Worm (Caenorhabditis elegans) whole organism, L1 larva: ENCODE measurements around the gene srg-17.

Experiments used
- C04F5.9 ChIP-seq: sonication (generic microtip); optimal IDR thresholded peaks from 2 replicates; lab custom pipeline; 2016; ENCODE audit warnings: missing genetic modification characterization, missing compliant biosample characterization
- C16A3.4 ChIP-seq: fragments of 150-350 bp; optimal IDR thresholded peaks from 2 replicates; lab custom pipeline; 2014; ENCODE audit warnings: missing biosample characterization, missing genetic modification characterization
- C34B4.2 ChIP-seq: sonication (generic microtip); optimal IDR thresholded peaks from 2 replicates; lab custom pipeline; 2017; ENCODE audit warnings: mild to moderate bottlenecking, missing genetic modification characterization, missing compliant biosample characterization
- F16B12.6 ChIP-seq: fragments of 150-350 bp; optimal IDR thresholded peaks from 2 replicates; lab custom pipeline; 2014; ENCODE audit warnings: missing biosample characterization, missing genetic modification characterization
- aha-1 ChIP-seq: fragments of 150-350 bp; optimal IDR thresholded peaks from 2 replicates; lab custom pipeline; 2014; ENCODE audit warnings: missing biosample characterization, missing genetic modification characterization
- alr-1 ChIP-seq: fragments of 200-800 bp; sonication (Bioruptor generic); optimal IDR thresholded peaks from 2 replicates; lab custom pipeline; 2018; ENCODE audit warnings: borderline replicate concordance, mild to moderate bottlenecking, missing genetic modification characterization, missing compliant biosample characterization
- ceh-63 ChIP-seq: fragments of 200-800 bp; sonication (Bioruptor generic); optimal IDR thresholded peaks from 2 replicates; lab custom pipeline; 2018; ENCODE audit warnings: mild to moderate bottlenecking, missing genetic modification characterization, missing compliant biosample characterization
- ceh-8 ChIP-seq: fragments of 200-800 bp; sonication (Bioruptor generic); optimal IDR thresholded peaks from 2 replicates; lab custom pipeline; 2018; ENCODE audit warnings: mild to moderate bottlenecking, missing genetic modification characterization, moderate library complexity, missing compliant biosample characterization
- efl-1 ChIP-seq, 4 experiments: fragments of 150-350 bp; optimal IDR thresholded peaks in 3 of 4; peaks in 1 of 4; 1 replicate in 1 of 4; 2 replicates in 3 of 4; lab custom pipeline; 2014; ENCODE audit warnings: missing biosample characterization in 2 of 4, missing genetic modification characterization in 2 of 4, missing genetic modification reagents in 2 of 4
- efl-3 ChIP-seq: fragments of 200-800 bp; sonication (Bioruptor generic); optimal IDR thresholded peaks from 2 replicates; lab custom pipeline; 2018; ENCODE audit warnings: mild to moderate bottlenecking, missing genetic modification characterization, missing compliant biosample characterization
- egl-27 ChIP-seq, 2 experiments: fragments of 150-350 bp in 1 of 2; sonication (generic microtip); optimal IDR thresholded peaks; 3 replicates each; lab custom pipeline; 2017 to 2018; ENCODE audit warnings: missing biosample characterization in 2 of 2, missing genetic modification characterization in 2 of 2, missing genetic modification reagents in 2 of 2
- elt-2 ChIP-seq: sonication (generic microtip); optimal IDR thresholded peaks from 2 replicates; lab custom pipeline; 2016; ENCODE audit warnings: missing genetic modification characterization, mild to moderate bottlenecking, inconsistent platforms, missing compliant biosample characterization, missing genetic modification reagents
- ets-5 ChIP-seq: fragments of 200-800 bp; sonication (Bioruptor generic); IDR thresholded peaks from 2 replicates; pipeline ENCODE4 v1.3.6; 2022; ENCODE audit warnings: missing genetic modification characterization, missing compliant biosample characterization
- fkh-4 ChIP-seq: sonication (generic microtip); optimal IDR thresholded peaks from 2 replicates; lab custom pipeline; 2016; ENCODE audit warnings: missing compliant biosample characterization, missing genetic modification characterization, borderline replicate concordance
- fos-1 ChIP-seq: fragments of 150-350 bp; optimal IDR thresholded peaks from 2 replicates; lab custom pipeline; 2014; ENCODE audit warnings: missing biosample characterization, missing genetic modification characterization
- hlh-17 ChIP-seq: fragments of 200-800 bp; sonication (Bioruptor generic); optimal IDR thresholded peaks from 2 replicates; lab custom pipeline; 2018; ENCODE audit warnings: missing genetic modification characterization, mild to moderate bottlenecking, missing compliant biosample characterization, moderate library complexity, borderline replicate concordance
- hlh-4 ChIP-seq: sonication (generic microtip); optimal IDR thresholded peaks from 2 replicates; lab custom pipeline; 2016; ENCODE audit warnings: mild to moderate bottlenecking, missing genetic modification characterization, missing compliant biosample characterization
- hpl-2 ChIP-seq: fragments of 150-350 bp; optimal IDR thresholded peaks from 2 replicates; lab custom pipeline; 2014; ENCODE audit warnings: missing biosample characterization, missing genetic modification reagents, missing genetic modification characterization
- irx-1 ChIP-seq: sonication (generic microtip); optimal IDR thresholded peaks from 2 replicates; lab custom pipeline; 2016; ENCODE audit warnings: missing genetic modification characterization, missing compliant biosample characterization
- jun-1 ChIP-seq: fragments of 150-350 bp; optimal IDR thresholded peaks from 2 replicates; lab custom pipeline; 2014; ENCODE audit warnings: missing biosample characterization, missing genetic modification reagents, missing genetic modification characterization
- lin-13 ChIP-seq: fragments of 150-350 bp; optimal IDR thresholded peaks from 2 replicates; lab custom pipeline; 2014; ENCODE audit warnings: missing biosample characterization, missing genetic modification reagents, missing genetic modification characterization
- mab-9 ChIP-seq: fragments of 200-800 bp; sonication (Bioruptor generic); IDR thresholded peaks from 2 replicates; pipeline ENCODE4 v1.3.6; 2022; ENCODE audit warnings: missing genetic modification reagents, missing genetic modification characterization, missing compliant biosample characterization
- nhr-11 ChIP-seq: fragments of 150-350 bp; optimal IDR thresholded peaks from 2 replicates; lab custom pipeline; 2014; ENCODE audit warnings: missing biosample characterization, missing genetic modification characterization
- nhr-12 ChIP-seq: sonication (generic microtip); optimal IDR thresholded peaks from 2 replicates; lab custom pipeline; 2017; ENCODE audit warnings: missing biosample characterization, missing genetic modification characterization
- rnt-1 ChIP-seq: sonication (generic microtip); optimal IDR thresholded peaks from 2 replicates; lab custom pipeline; 2016; ENCODE audit warnings: mild to moderate bottlenecking, missing genetic modification characterization, moderate library complexity, missing compliant biosample characterization
- snpc-4 ChIP-seq: fragments of 150-350 bp; optimal IDR thresholded peaks from 2 replicates; lab custom pipeline; 2014; ENCODE audit warnings: missing biosample characterization, missing genetic modification characterization
- snu-23 ChIP-seq: sonication (generic microtip); optimal IDR thresholded peaks from 2 replicates; lab custom pipeline; 2016; ENCODE audit warnings: missing genetic modification characterization, missing compliant biosample characterization
- sup-37 ChIP-seq: fragments of 200-800 bp; sonication (Bioruptor generic); optimal IDR thresholded peaks from 2 replicates; lab custom pipeline; 2018; ENCODE audit warnings: mild to moderate bottlenecking, missing genetic modification characterization, missing compliant biosample characterization
- swsn-7 ChIP-seq: sonication (generic microtip); optimal IDR thresholded peaks from 2 replicates; lab custom pipeline; 2016; ENCODE audit warnings: missing genetic modification characterization, missing compliant biosample characterization
- tbx-2 ChIP-seq: sonication (generic microtip); optimal IDR thresholded peaks from 2 replicates; lab custom pipeline; 2016; ENCODE audit warnings: missing genetic modification characterization, missing compliant biosample characterization
- tlp-1 ChIP-seq: fragments of 150-350 bp; optimal IDR thresholded peaks from 2 replicates; lab custom pipeline; 2014; ENCODE audit warnings: missing biosample characterization, missing genetic modification characterization
- unc-30 ChIP-seq: sonication (generic microtip); optimal IDR thresholded peaks from 2 replicates; lab custom pipeline; 2017; ENCODE audit warnings: missing biosample characterization, missing genetic modification characterization
- unc-62 ChIP-seq: fragments of 150-350 bp; optimal IDR thresholded peaks from 2 replicates; lab custom pipeline; 2014; ENCODE audit warnings: missing biosample characterization, missing genetic modification reagents, missing genetic modification characterization
- unc-86 ChIP-seq: sonication (generic microtip); optimal IDR thresholded peaks from 2 replicates; lab custom pipeline; 2016; ENCODE audit warnings: missing genetic modification characterization, missing compliant biosample characterization
- vab-15 ChIP-seq: sonication (generic microtip); optimal IDR thresholded peaks from 2 replicates; lab custom pipeline; 2017; ENCODE audit warnings: missing genotype, mild to moderate bottlenecking, missing genetic modification characterization, missing compliant biosample characterization
- zip-4 ChIP-seq: fragments of 200-800 bp; sonication (Bioruptor generic); optimal IDR thresholded peaks from 2 replicates; lab custom pipeline; 2018; ENCODE audit warnings: mild to moderate bottlenecking, missing genetic modification characterization, moderate library complexity, missing compliant biosample characterization
- ztf-11 ChIP-seq, 2 experiments: sonication (generic microtip); optimal IDR thresholded peaks; 2 replicates each; lab custom pipeline; 2016 to 2017; ENCODE audit warnings: missing genetic modification characterization in 2 of 2, missing biosample characterization in 1 of 2, missing compliant biosample characterization in 1 of 2

Gene srg-17

DNA sequence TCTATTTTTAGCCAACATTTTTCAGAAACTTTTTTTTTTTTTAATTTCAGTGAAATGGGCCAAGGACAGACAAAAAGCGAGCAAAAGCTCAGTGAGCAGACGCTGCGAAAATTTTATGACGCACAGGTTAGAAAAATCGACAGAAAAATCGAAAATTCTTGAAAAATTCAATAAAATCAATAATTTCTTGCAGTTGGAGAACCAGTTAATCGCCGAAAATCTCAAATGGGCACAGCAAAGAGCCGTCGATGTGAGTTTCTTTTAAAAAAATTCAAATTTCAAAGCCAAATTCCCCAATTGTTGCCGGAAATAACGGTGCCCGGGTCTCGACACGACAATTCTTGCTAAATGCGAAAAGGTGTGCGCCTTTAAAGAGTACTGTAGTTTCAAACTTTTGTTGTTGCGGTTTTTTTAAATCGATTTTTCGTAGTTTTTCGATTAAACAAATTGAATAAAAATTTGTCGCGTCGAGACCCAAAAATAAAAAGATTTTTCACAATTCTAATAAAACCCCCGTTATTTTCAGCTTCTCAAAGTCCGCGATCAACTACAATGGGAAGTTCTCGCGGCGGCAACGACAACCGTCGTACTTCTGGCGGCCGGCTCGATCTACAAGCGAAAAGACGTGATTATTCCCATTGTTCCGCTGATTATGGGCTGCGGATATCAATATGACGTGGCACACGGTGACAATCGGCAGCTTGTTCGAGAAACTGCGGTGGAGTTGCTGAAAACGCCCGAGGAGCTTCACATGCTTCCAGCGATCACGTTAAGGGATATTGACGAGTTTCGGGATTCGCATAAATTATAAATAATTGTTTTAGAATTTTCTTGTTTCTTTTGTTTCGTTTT lies 12.7 kb upstream of the srg-17 start, which contains the start of gene tag-280:
Gene tag-280 (plus strand): TSS at position 51 of the 852 bp plus-strand sequence.
- no peak for TF ChIP-seq efl-1 (optimal IDR thresholded peaks at IDR 0.05; lab: Kevin White, UChicago)
- peak in 1 of 2 experiments; percentile 59 for TF ChIP-seq efl-1 (GFP tag; optimal IDR thresholded peaks at IDR 0.05 in 1 of 2; lab: Kevin White, UChicago)
- no peak for TF ChIP-seq hlh-4
- TF ChIP-seq, all 84 proteins: peak for 1

ce11 chrII:12462244-12462643 lies 11.3 kb upstream of the srg-17 start, which contains the start of gene F15A4.2:
TSS of gene F15A4.2 (plus strand) at chrII:12462544.
- no peak for TF ChIP-seq aha-1
- no peak for TF ChIP-seq rnt-1 (tag; lab: Kevin White, UChicago)
- no peak for TF ChIP-seq jun-1 (tag; lab: Kevin White, UChicago)
- no peak for TF ChIP-seq efl-3
- no peak for TF ChIP-seq unc-86 (tag; lab: Kevin White, UChicago)
- TF ChIP-seq C34B4.2 (tag; lab: Kevin White, UChicago): no peak
- no peak for TF ChIP-seq zip-4
- no peak for TF ChIP-seq mab-9
- no peak for TF ChIP-seq hpl-2 (GFP tag; lab: Kevin White, UChicago)
- TF ChIP-seq swsn-7 (tag; lab: Kevin White, UChicago): no peak
- TF ChIP-seq C16A3.4 (tag; lab: Kevin White, UChicago): no peak
- TF ChIP-seq fos-1 (tag; lab: Kevin White, UChicago): no peak
- TF ChIP-seq nhr-12: no peak
- TF ChIP-seq, all 84 proteins: peak for 0

DNA sequence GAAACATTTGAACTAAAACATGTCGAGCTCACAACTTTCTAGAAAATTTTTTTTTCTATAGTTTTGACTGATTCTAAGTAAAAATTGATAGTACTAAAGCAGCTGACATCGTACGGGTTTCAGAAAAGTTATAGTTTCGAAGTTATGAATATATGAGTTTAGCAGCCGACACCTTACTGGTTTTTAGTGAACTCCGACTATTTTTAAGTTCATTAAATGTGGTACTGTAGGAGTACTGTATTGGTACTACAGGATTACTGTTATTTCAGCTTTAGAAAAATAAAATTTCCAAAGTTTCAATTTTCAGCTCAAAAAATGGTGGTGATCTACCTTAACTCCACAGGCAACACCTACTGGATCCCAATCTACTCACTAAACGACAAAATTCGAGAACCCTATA lies 7.9 kb upstream of the srg-17 start, which contains the start of gene sre-37:
Gene sre-37 (plus strand): TSS at position 301 of the 400 bp plus-strand sequence.
- no peak for TF ChIP-seq nhr-11
- TF ChIP-seq vab-15 (tag; lab: Kevin White, UChicago): no peak
- TF ChIP-seq tlp-1 (tag; lab: Kevin White, UChicago): no peak
- no peak for TF ChIP-seq egl-27 (tag; optimal IDR thresholded peaks at IDR 0.05; lab: Kevin White, UChicago)
- TF ChIP-seq C04F5.9: no peak
- no peak for TF ChIP-seq fkh-4
- no peak for TF ChIP-seq snu-23 (GFP tag; lab: Kevin White, UChicago)
- no peak for TF ChIP-seq tbx-2
- no peak for TF ChIP-seq irx-1 (tag; lab: Kevin White, UChicago)

DNA sequence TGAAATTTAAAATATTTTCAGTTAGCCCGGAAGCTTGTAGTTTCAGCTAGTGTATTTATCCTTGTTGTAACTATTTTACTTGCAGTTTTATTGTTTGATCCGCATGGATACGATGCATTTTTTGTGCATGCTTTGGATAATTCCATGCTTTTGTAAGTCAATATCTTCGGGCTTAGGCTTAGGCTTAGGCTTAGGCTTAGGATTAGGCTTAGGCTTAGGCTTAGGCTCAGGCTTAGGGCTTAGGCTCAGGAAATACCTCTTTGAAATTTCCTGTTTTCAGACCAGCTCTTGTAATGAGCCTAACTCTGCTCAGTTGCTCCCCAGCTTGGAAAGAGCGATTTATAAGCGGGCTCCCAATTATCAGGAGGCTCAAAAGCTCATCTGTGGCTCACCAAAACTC lies 6.5 kb upstream of the srg-17 start, which contains the start of gene srg-16:
Gene srg-16 (plus strand): TSS at position 87 of the 400 bp plus-strand sequence.
- no peak for TF ChIP-seq alr-1 (tag; lab: Kevin White, UChicago)
- no peak for TF ChIP-seq sup-37 (GFP tag; lab: Kevin White, UChicago)
- no peak for TF ChIP-seq egl-27 (tag; optimal IDR thresholded peaks at IDR 0.05; lab: Kevin White, UChicago)
- TF ChIP-seq C16A3.4 (tag; lab: Kevin White, UChicago): no peak
- TF ChIP-seq elt-2 (tag; lab: Kevin White, UChicago): no peak
- no peak for TF ChIP-seq ets-5 (GFP tag; lab: Robert Waterston, UW)
- TF ChIP-seq fos-1 (tag; lab: Kevin White, UChicago): no peak
- no peak for TF ChIP-seq ceh-8 (GFP tag; lab: Kevin White, UChicago)
- TF ChIP-seq unc-30 (tag; lab: Kevin White, UChicago): no peak
- TF ChIP-seq lin-13 (GFP tag; lab: Kevin White, UChicago): no peak
- TF ChIP-seq hlh-17 (GFP tag; lab: Kevin White, UChicago): no peak
- no peak for TF ChIP-seq F16B12.6 (tag; lab: Kevin White, UChicago)
- no peak for TF ChIP-seq snpc-4 (tag; lab: Kevin White, UChicago)
- no peak for TF ChIP-seq ztf-11 (tag; optimal IDR thresholded peaks at IDR 0.05; lab: Kevin White, UChicago)
- TF ChIP-seq unc-62: no peak
- TF ChIP-seq ceh-63 (GFP tag; lab: Kevin White, UChicago): no peak
- no peak for TF ChIP-seq tbx-2
